Fruit fly (Drosophila melanogaster) whole organism, embryonic: ENCODE results near the gene ich.

Experiments used
- Atf6 ChIP-seq: fragments of 200-800 bp; sonication (Bioruptor generic); IDR thresholded peaks from 2 replicates; pipeline ENCODE4 v1.3.6; 2022; ENCODE audit warnings: missing biosample characterization, missing genetic modification characterization
- CG10274 ChIP-seq: fragments of 200-800 bp; sonication (Bioruptor generic); optimal IDR thresholded peaks from 3 replicates; lab custom pipeline; 2017; ENCODE audit warnings: missing biosample characterization, mild to moderate bottlenecking, missing genetic modification characterization
- CG10543 ChIP-seq: fragments of 200-800 bp; sonication (Bioruptor generic); optimal IDR thresholded peaks from 3 replicates; lab custom pipeline; 2017; ENCODE audit warnings: missing biosample characterization, mild to moderate bottlenecking, missing genetic modification characterization, moderate library complexity
- CG11695 ChIP-seq: fragments of 200-800 bp; sonication (Bioruptor generic); IDR thresholded peaks from 3 replicates; pipeline ENCODE4 v1.3.6; 2022; ENCODE audit warnings: missing biosample characterization, missing genetic modification characterization
- CG12391 ChIP-seq: fragments of 200-800 bp; sonication (Bioruptor generic); optimal IDR thresholded peaks from 3 replicates; lab custom pipeline; 2018; ENCODE audit warnings: missing biosample characterization, mild to moderate bottlenecking, missing genetic modification characterization, moderate library complexity
- CG12659 ChIP-seq: fragments of 200-800 bp; sonication (Bioruptor generic); optimal IDR thresholded peaks from 3 replicates; lab custom pipeline; 2017; ENCODE audit warnings: mild to moderate bottlenecking, missing biosample characterization, missing genetic modification reagents, missing genetic modification characterization
- CG13296 ChIP-seq: fragments of 200-800 bp; sonication (Bioruptor generic); optimal IDR thresholded peaks from 3 replicates; lab custom pipeline; 2018; ENCODE audit warnings: missing biosample characterization, mild to moderate bottlenecking, missing genetic modification characterization
- CG15269 ChIP-seq: fragments of 200-800 bp; sonication (Bioruptor generic); optimal IDR thresholded peaks from 2 replicates; lab custom pipeline; 2018; ENCODE audit warnings: missing biosample characterization, mild to moderate bottlenecking, missing genetic modification characterization, moderate library complexity
- CG16779 ChIP-seq: fragments of 200-800 bp; sonication (Bioruptor generic); IDR thresholded peaks from 2 replicates; pipeline ENCODE4 v1.3.6; 2022; ENCODE audit warnings: missing biosample characterization, missing genetic modification characterization
- CG18262 ChIP-seq: fragments of 200-800 bp; optimal IDR thresholded peaks from 3 replicates; lab custom pipeline; 2019; ENCODE audit warnings: missing biosample characterization, mild to moderate bottlenecking, missing genetic modification characterization, moderate library complexity
- CG33213 ChIP-seq: fragments of 200-800 bp; sonication (Bioruptor generic); optimal IDR thresholded peaks from 3 replicates; lab custom pipeline; 2016; ENCODE audit warnings: missing biosample characterization, missing genetic modification characterization
- CG43689 ChIP-seq: fragments of 200-800 bp; sonication (Bioruptor generic); IDR thresholded peaks from 2 replicates; pipeline ENCODE4 v1.3.6; 2022; ENCODE audit warnings: missing biosample characterization, missing genetic modification characterization
- CG5180 ChIP-seq: fragments of 200-800 bp; sonication (Bioruptor generic); optimal IDR thresholded peaks from 3 replicates; lab custom pipeline; 2017; ENCODE audit warnings: missing biosample characterization, missing genetic modification characterization, mild to moderate bottlenecking, moderate library complexity, missing genetic modification reagents
- CG6765 ChIP-seq: fragments of 200-800 bp; sonication (Bioruptor generic); optimal IDR thresholded peaks from 3 replicates; lab custom pipeline; 2017; ENCODE audit warnings: missing biosample characterization, mild to moderate bottlenecking, missing genetic modification characterization
- Drgx ChIP-seq: fragments of 200-800 bp; sonication (Bioruptor generic); IDR thresholded peaks from 2 replicates; pipeline ENCODE4 v1.3.6; 2022; ENCODE audit warnings: missing biosample characterization, missing genetic modification characterization
- GATAe ChIP-seq: fragments of 200-800 bp; sonication (Bioruptor generic); conservative IDR thresholded peaks from 2 replicates; pipeline ENCODE4 v1.3.6; 2022; ENCODE audit warnings: missing biosample characterization, missing genetic modification characterization
- Lhr ChIP-seq: fragments of 200-800 bp; sonication (Bioruptor generic); optimal IDR thresholded peaks from 3 replicates; lab custom pipeline; 2017; ENCODE audit warnings: mild to moderate bottlenecking, missing biosample characterization, missing genetic modification reagents, missing genetic modification characterization
- NC2α ChIP-seq: fragments of 200-800 bp; sonication (Bioruptor generic); optimal IDR thresholded peaks from 2 replicates; lab custom pipeline; 2016; ENCODE audit warnings: missing biosample characterization, missing genetic modification characterization
- Optix ChIP-seq: fragments of 200-800 bp; sonication (Bioruptor generic); IDR thresholded peaks from 3 replicates; pipeline ENCODE4 v1.3.6; 2022; ENCODE audit warnings: missing biosample characterization, missing genetic modification characterization
- Sry-β ChIP-seq: fragments of 200-800 bp; sonication (Bioruptor generic); optimal IDR thresholded peaks from 2 replicates; lab custom pipeline; 2018; ENCODE audit warnings: missing biosample characterization, mild to moderate bottlenecking, missing genetic modification characterization, moderate library complexity
- bsh ChIP-seq, 2 experiments: fragments of 200-800 bp; sonication (Bioruptor generic); optimal IDR thresholded peaks; 2 replicates each; lab custom pipeline; 2017 to 2018; ENCODE audit warnings: mild to moderate bottlenecking in 2 of 2, missing biosample characterization in 2 of 2, missing genetic modification characterization in 2 of 2, moderate library complexity in 1 of 2
- chif ChIP-seq, 2 experiments: fragments of 200-800 bp; sonication (Bioruptor generic); optimal IDR thresholded peaks; 3 replicates each; lab custom pipeline; 2016; ENCODE audit warnings: missing biosample characterization in 2 of 2, missing genetic modification characterization in 2 of 2
- crol ChIP-seq: fragments of 200-800 bp; sonication (Bioruptor generic); IDR thresholded peaks from 2 replicates; pipeline ENCODE4 v1.3.6; 2022; ENCODE audit warnings: missing biosample characterization, missing genetic modification characterization
- cwo ChIP-seq: fragments of 200-800 bp; sonication (Bioruptor generic); optimal IDR thresholded peaks from 3 replicates; lab custom pipeline; 2017; ENCODE audit warnings: missing biosample characterization, missing genetic modification characterization, mild to moderate bottlenecking, moderate library complexity, missing genetic modification reagents
- eve ChIP-seq, 2 experiments: fragments of >200 bp; optimal IDR thresholded peaks; 2 replicates each; lab custom pipeline; 2017; ENCODE audit warnings: missing biosample characterization in 2 of 2, missing genetic modification characterization in 2 of 2
- gem ChIP-seq: fragments of 200-800 bp; sonication (Bioruptor generic); optimal IDR thresholded peaks from 2 replicates; lab custom pipeline; 2019; ENCODE audit warnings: missing biosample characterization, mild to moderate bottlenecking, missing genetic modification characterization, moderate library complexity
- kni ChIP-seq: fragments of 200-800 bp; sonication (Bioruptor generic); optimal IDR thresholded peaks from 3 replicates; lab custom pipeline; 2017; ENCODE audit warnings: mild to moderate bottlenecking, missing biosample characterization, missing genetic modification reagents, missing genetic modification characterization
- luna ChIP-seq: fragments of 200-800 bp; sonication (Bioruptor generic); optimal IDR thresholded peaks from 2 replicates; lab custom pipeline; 2016; ENCODE audit warnings: missing biosample characterization, missing genetic modification characterization
- mld ChIP-seq: fragments of 200-800 bp; sonication (Bioruptor generic); IDR thresholded peaks from 3 replicates; pipeline ENCODE4 v1.3.6; 2022; ENCODE audit warnings: missing biosample characterization, missing genetic modification characterization; ENCODE audit not compliant: partially characterized antibody
- sd ChIP-seq: fragments of 200-800 bp; sonication (Bioruptor generic); optimal IDR thresholded peaks from 3 replicates; lab custom pipeline; 2018; ENCODE audit warnings: missing biosample characterization, mild to moderate bottlenecking, missing genetic modification characterization, moderate library complexity
- tll ChIP-seq, 2 experiments: fragments of 200-800 bp in 1 of 2; fragments of >200 bp in 1 of 2; sonication (Bioruptor generic) in 1 of 2; optimal IDR thresholded peaks; 2 replicates each; lab custom pipeline; 2017 to 2019; ENCODE audit warnings: missing biosample characterization in 2 of 2, missing genetic modification characterization in 2 of 2, mild to moderate bottlenecking in 1 of 2, moderate library complexity in 1 of 2
- tup ChIP-seq: fragments of 200-800 bp; sonication (Bioruptor generic); optimal IDR thresholded peaks from 2 replicates; lab custom pipeline; 2016; ENCODE audit warnings: missing biosample characterization, mild to moderate bottlenecking, missing genetic modification characterization, moderate library complexity
- zen ChIP-seq: fragments of 200-800 bp; sonication (Bioruptor generic); optimal IDR thresholded peaks from 3 replicates; lab custom pipeline; 2018; ENCODE audit warnings: missing biosample characterization, mild to moderate bottlenecking, missing genetic modification characterization, moderate library complexity

Gene ich

DNA sequence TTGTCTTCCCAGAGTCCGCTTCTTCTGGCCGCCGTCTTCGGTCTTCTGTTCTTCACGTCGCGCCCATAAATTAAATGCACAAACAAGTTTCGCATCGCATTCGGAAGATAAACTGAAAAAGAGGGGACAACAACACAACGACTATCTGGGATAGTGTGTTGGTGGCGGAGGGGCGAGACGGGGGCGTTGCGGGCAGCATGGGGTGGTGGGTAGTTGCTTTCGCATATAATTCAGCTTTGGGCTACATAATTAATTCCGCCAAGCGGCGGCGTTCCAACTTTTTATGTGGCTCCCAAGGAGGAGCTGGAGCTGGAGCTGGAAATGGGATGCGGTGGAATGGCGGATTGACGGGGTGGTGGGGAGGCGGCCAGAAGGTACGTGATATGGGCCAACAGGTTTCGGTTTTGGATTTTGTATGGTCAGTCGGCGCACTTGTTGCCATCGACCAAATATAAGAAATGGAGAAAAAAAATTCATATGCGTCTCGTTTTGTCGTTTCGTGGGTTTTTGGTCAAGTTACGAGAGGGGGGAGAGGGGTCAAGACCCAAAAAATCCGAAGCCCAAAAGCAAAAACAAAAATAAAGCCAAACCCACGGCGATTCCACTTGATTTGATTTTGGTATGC, 6.6 kb upstream of the ich start (continued):
- TF ChIP-seq CG6765 (GFP tag; lab: Kevin White, UChicago), result no peak
- no peak for TF ChIP-seq CG13296 (GFP tag; lab: Kevin White, UChicago)
- no peak for TF ChIP-seq Atf6 (GFP tag; lab: Robert Waterston, UW)
- no peak for TF ChIP-seq CG15269 (tag; lab: Kevin White, UChicago)
- 0 out of 3 replicates have a peak, but pooled peaks have one; percentile 20 for TF ChIP-seq mld
- TF ChIP-seq crol (GFP tag; lab: Robert Waterston, UW), result peak; percentile 74
- TF ChIP-seq luna, result no peak
- peak; percentile 76 for TF ChIP-seq sd (tag; lab: Kevin White, UChicago)
- TF ChIP-seq Optix (GFP tag; lab: Robert Waterston, UW), result no peak
- TF ChIP-seq CG12391, result no peak
- no peak for TF ChIP-seq CG16779 (GFP tag; lab: Robert Waterston, UW)

DNA sequence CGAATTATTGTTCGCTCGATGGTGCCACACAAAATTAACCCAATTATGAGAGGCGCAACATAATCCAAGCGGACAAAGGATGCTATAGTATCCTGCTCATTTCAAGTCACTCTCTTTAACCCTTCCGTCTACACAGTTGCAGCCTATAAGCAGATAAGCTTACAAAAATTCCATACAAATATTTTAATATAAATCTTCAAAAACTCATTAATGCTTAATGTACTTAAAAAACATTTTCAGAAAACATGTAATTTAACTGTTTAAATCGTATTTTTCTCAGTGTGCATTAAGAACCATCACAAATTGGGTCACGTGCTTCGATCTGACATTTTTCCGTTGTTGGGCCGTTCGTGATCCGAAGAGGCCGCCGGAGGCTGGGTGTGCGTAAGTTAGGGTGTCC, 6.0 kb upstream of the ich start:
- TF ChIP-seq cwo (GFP tag; lab: Kevin White, UChicago) (no peak), CG43689 (GFP tag; lab: Robert Waterston, UW) (no peak), bsh (GFP tag; optimal IDR thresholded peaks at IDR 0.05; lab: Kevin White, UChicago) (no peak), CG18262 (peak; percentile 2), CG5180 (GFP tag; lab: Kevin White, UChicago) (no peak), tup (GFP tag; lab: Kevin White, UChicago) (no peak), CG10543 (GFP tag; lab: Kevin White, UChicago) (no peak), GATAe (GFP tag; lab: Robert Waterston, UW) (no peak), eve (GFP tag; optimal IDR thresholded peaks at IDR 0.05; lab: Kevin White, UChicago) (peak in 1 of 2 experiments; percentile 2), Sry-β (GFP tag; lab: Kevin White, UChicago) (no peak), CG12659 (GFP tag; lab: Kevin White, UChicago) (no peak)
- TF ChIP-seq, all 482 proteins: peak for 2

DNA sequence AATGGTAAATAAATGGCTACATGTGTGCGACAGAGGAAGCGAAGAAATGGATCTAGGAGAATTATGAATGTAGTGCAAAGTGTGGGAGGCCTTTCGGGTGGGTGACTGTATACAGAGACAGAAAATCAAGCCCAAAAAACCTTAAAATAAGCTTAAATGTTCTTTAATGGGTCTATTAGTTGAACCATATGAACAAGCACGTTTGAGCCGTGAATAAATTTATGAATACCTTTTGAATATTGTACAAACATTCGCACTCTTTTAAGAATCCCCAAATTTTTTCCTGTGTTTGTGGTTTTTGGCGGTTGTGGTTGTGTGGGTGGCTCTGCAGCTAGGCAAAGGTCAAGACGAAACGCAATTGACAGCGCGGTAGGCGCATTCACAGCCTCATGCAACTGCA, 3.8 kb upstream of the ich start:
- TF ChIP-seq Drgx (GFP tag; lab: Robert Waterston, UW) (0 out of 2 replicates have a peak, but pooled peaks have one; percentile 9), CG33213 (no peak), Lhr (GFP tag; lab: Kevin White, UChicago) (no peak), CG11695 (GFP tag; lab: Robert Waterston, UW) (no peak), CG10274 (no peak), gem (tag; lab: Kevin White, UChicago) (no peak)

DNA sequence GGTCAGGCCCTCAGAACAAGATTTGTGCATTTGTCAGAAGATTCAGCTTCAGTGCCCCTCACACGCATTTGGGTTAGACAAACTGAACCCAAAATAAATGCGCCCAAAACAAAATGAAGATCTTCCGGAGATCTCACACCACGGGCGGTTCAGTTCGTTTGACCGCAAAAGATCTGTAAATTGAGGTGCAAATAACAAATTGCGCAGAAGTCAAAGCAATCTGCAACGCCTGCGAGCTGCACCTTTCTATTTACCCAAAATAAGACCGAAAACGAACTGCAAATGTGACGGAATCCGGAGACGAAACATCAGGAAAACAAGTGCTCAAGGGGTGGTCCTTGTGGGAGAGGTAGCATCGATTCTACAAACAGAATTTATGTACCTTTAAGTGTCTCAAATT, 2.7 kb upstream of the ich start:
- TF ChIP-seq zen (tag; lab: Kevin White, UChicago) (peak; percentile 91), chif (GFP tag; optimal IDR thresholded peaks at IDR 0.05; lab: Kevin White, UChicago) (no peak), kni (GFP tag; lab: Kevin White, UChicago) (peak; percentile 9), tll (GFP tag; optimal IDR thresholded peaks at IDR 0.05; lab: Kevin White, UChicago) (peak in 1 of 2 experiments; percentile 91), NC2α (no peak)
- TF ChIP-seq, all 482 proteins: peak for 3
